Fruit fly (Drosophila melanogaster): Measurements from ENCODE around the gene CG10591.

CG10591 gene

DNA sequence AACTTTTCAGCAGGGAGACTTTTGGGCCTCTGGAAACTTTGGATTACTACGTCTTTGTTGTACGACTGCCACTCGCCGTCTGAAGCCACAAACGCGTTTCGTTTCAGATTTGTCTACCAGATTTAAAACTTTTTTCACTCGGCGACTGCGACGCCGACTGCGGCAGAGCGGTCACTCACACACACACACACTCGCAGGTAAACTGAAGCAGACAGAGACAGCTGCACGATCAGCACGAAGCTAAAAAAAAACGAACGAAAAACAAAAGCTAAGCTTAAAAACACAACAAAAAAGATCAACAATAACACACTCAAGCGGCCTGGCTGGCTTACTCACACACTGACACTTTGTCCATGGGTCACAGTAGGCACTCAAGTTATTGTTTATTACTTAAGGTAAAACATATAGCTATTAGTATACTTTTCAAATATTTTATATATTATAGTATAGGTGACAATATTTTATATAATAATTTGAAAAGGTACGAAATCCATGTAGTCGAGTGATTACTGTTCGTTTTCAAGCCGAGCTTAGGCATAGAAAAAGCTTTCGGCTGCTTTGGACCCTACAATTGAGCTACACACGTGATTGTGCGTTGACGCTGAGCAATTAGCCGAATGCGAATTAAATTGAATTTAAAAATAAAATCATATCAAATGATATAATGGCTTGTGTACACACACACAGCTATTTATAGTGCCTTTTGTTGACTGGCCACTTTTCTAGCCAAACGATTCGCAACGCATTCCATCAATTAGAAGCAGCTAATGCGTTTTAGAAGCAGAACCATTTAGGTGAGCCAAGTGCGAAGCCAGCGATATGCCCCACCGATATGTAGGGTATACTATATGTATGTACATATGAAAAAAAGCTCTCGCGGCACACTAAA is 22.0 kb downstream of the CG10591 start, which contains the start of gene Msr-110 (continued):
- peak; percentile 64 for TF ChIP-seq Gsc (GFP tag; IDR thresholded peaks at IDR 0.05)
- TF ChIP-seq CHES-1-like (GFP tag; optimal IDR thresholded peaks at IDR 0.05) = peak; percentile 74
- peak; percentile 79 for TF ChIP-seq shn (GFP tag; optimal IDR thresholded peaks at IDR 0.05)
- TF ChIP-seq CG11398 (GFP tag; optimal IDR thresholded peaks at IDR 0.05) = peak; percentile 37
- TF ChIP-seq Oaz (GFP tag; IDR thresholded peaks at IDR 0.05) = peak; percentile 76
- TF ChIP-seq CoRest (tag; optimal IDR thresholded peaks at IDR 0.05) = peak; percentile 93
- peak; percentile 33 for TF ChIP-seq CG12236 (GFP tag; optimal IDR thresholded peaks at IDR 0.05)
- peak; percentile 88 for TF ChIP-seq CG17385 (GFP tag; optimal IDR thresholded peaks at IDR 0.05)
- peak; percentile 55 for TF ChIP-seq pnt (GFP tag; optimal IDR thresholded peaks at IDR 0.05)
- TF ChIP-seq CG17361 (GFP tag; IDR thresholded peaks at IDR 0.05) = peak; percentile 93
- TF ChIP-seq CG14667 (GFP tag; IDR thresholded peaks at IDR 0.05) = peak; percentile 79
- no peak for TF ChIP-seq mld (GFP tag; IDR thresholded peaks at IDR 0.05; ENCODE audit: partially characterized antibody)
- peak; percentile 69 for TF ChIP-seq onecut (GFP tag; IDR thresholded peaks at IDR 0.05)
- TF ChIP-seq CG17359 (tag; optimal IDR thresholded peaks at IDR 0.05) = peak; percentile 94
- peak in 1 of 2 experiments; percentile 86 for TF ChIP-seq Eip74EF (GFP tag; optimal IDR thresholded peaks at IDR 0.05)
- peak; percentile 72; the same call in 1 of the 2 replicates for TF ChIP-seq CG31224 (GFP tag; IDR thresholded peaks at IDR 0.05)
- TF ChIP-seq hth (optimal IDR thresholded peaks at IDR 0.05) = no peak
- TF ChIP-seq vvl (GFP tag; IDR thresholded peaks at IDR 0.05) = peak; percentile 96
- peak; percentile 84 for TF ChIP-seq CG15601 (tag; optimal IDR thresholded peaks at IDR 0.05)
- peak; percentile 77 for TF ChIP-seq lilli (GFP tag; optimal IDR thresholded peaks at IDR 0.05)
- peak; percentile 72 for TF ChIP-seq CG13775 (GFP tag; optimal IDR thresholded peaks at IDR 0.05)
- TF ChIP-seq jumu (GFP tag; optimal IDR thresholded peaks at IDR 0.05) = peak; percentile 70
- 0 out of 2 replicates have a peak, but pooled peaks have one; percentile 39 for TF ChIP-seq CG10959 (GFP tag; IDR thresholded peaks at IDR 0.05)
- TF ChIP-seq Scr (GFP tag; IDR thresholded peaks at IDR 0.05; ENCODE audit: partially characterized antibody) = no peak
- TF ChIP-seq CG11504 (tag; optimal IDR thresholded peaks at IDR 0.05) = peak; percentile 94
- peak; percentile 67 for TF ChIP-seq CG6654 (GFP tag; optimal IDR thresholded peaks at IDR 0.05)
- no peak for TF ChIP-seq CG15479 (GFP tag; optimal IDR thresholded peaks at IDR 0.05)
- peak; percentile 82 for TF ChIP-seq ro (GFP tag; IDR thresholded peaks at IDR 0.05)
- TF ChIP-seq ERR (GFP tag; optimal IDR thresholded peaks at IDR 0.05) = no peak
- TF ChIP-seq Doc3 (GFP tag; IDR thresholded peaks at IDR 0.05; ENCODE audit: partially characterized antibody) = no peak
- peak; percentile 28 for TF ChIP-seq CG7271 (tag; optimal IDR thresholded peaks at IDR 0.05)
- TF ChIP-seq CG8281 (tag; optimal IDR thresholded peaks at IDR 0.05) = peak; percentile 77
- peak; percentile 22 for TF ChIP-seq CG1832 (GFP tag; optimal IDR thresholded peaks at IDR 0.05)
- peak; percentile 66 for TF ChIP-seq CG9609 (GFP tag; optimal IDR thresholded peaks at IDR 0.05)
- peak; percentile 53 for TF ChIP-seq chn (GFP tag; optimal IDR thresholded peaks at IDR 0.05)
- TF ChIP-seq CG33557 (GFP tag; optimal IDR thresholded peaks at IDR 0.05) = no peak
- TF ChIP-seq Jarid2 (GFP tag; optimal IDR thresholded peaks at IDR 0.05) = peak; percentile 68
- peak; percentile 45 for TF ChIP-seq tup (GFP tag; optimal IDR thresholded peaks at IDR 0.05)
- peak; percentile 19 for TF ChIP-seq pfk (GFP tag; optimal IDR thresholded peaks at IDR 0.05)
- TF ChIP-seq CkIIα-i1 (GFP tag; IDR thresholded peaks at IDR 0.05) = peak; percentile 64
- TF ChIP-seq CG9437 (GFP tag; optimal IDR thresholded peaks at IDR 0.05) = peak; percentile 80
- no peak for TF ChIP-seq CG6791 (GFP tag; IDR thresholded peaks at IDR 0.05; ENCODE audit: partially characterized antibody)
- TF ChIP-seq Mad (GFP tag; optimal IDR thresholded peaks at IDR 0.05) = peak; percentile 76
- TF ChIP-seq da (GFP tag; optimal IDR thresholded peaks at IDR 0.05) = peak; percentile 62
- TF ChIP-seq pb (GFP tag; optimal IDR thresholded peaks at IDR 0.05) = peak; percentile 66
- TF ChIP-seq Hey (tag; optimal IDR thresholded peaks at IDR 0.05) = peak; percentile 17
- peak; percentile 75 for TF ChIP-seq Vsx1 (GFP tag; optimal IDR thresholded peaks at IDR 0.05)
- TF ChIP-seq Asciz (GFP tag; optimal IDR thresholded peaks at IDR 0.05) = peak; percentile 87
